Fruit fly (Drosophila melanogaster): Measurements from ENCODE around the gene hry.

hry gene

dm6 chr3L:8681896-8682550, 6.5 kb downstream of the hry start:
- TF ChIP-seq psq (optimal IDR thresholded peaks at IDR 0.05) = no peak
- no peak for TF ChIP-seq Dll (optimal IDR thresholded peaks at IDR 0.05)
- TF ChIP-seq pan (optimal IDR thresholded peaks at IDR 0.05) = no peak
- TF ChIP-seq CG8478 (optimal IDR thresholded peaks at IDR 0.05) = no peak
- TF ChIP-seq usp (GFP tag; optimal IDR thresholded peaks at IDR 0.05) = no peak
- no peak for TF ChIP-seq EcR (GFP tag; optimal IDR thresholded peaks at IDR 0.05)

dm6 chr3L:8682551-8683375, 7.2 kb downstream of the hry start:
- TF ChIP-seq EcR (GFP tag; optimal IDR thresholded peaks at IDR 0.05) (no peak), CG8478 (optimal IDR thresholded peaks at IDR 0.05) (no peak), usp (GFP tag; optimal IDR thresholded peaks at IDR 0.05) (no peak), pan (optimal IDR thresholded peaks at IDR 0.05) (no peak), psq (optimal IDR thresholded peaks at IDR 0.05) (no peak), Dll (optimal IDR thresholded peaks at IDR 0.05) (no peak)

dm6 chr3L:8683773-8684172, 8.2 kb downstream of the hry start:
- no peak for TF ChIP-seq Dll (optimal IDR thresholded peaks at IDR 0.05)

dm6 chr3L:8684419-8685081, 9.0 kb downstream of the hry start:
- TF ChIP-seq Dll (optimal IDR thresholded peaks at IDR 0.05) (no peak), psq (optimal IDR thresholded peaks at IDR 0.05) (no peak), pan (optimal IDR thresholded peaks at IDR 0.05) (no peak), usp (GFP tag; optimal IDR thresholded peaks at IDR 0.05) (no peak), CG8478 (optimal IDR thresholded peaks at IDR 0.05) (no peak), EcR (GFP tag; optimal IDR thresholded peaks at IDR 0.05) (no peak)

- TF ChIP-seq Dll (optimal IDR thresholded peaks at IDR 0.05) (no peak), psq (optimal IDR thresholded peaks at IDR 0.05) (no peak), EcR (GFP tag; optimal IDR thresholded peaks at IDR 0.05) (no peak), CG8478 (optimal IDR thresholded peaks at IDR 0.05) (no peak)
These were observed 11.1 kb downstream of the hry start for dm6 chr3L:8686646-8687045.

- TF ChIP-seq Dll (optimal IDR thresholded peaks at IDR 0.05) (no peak), pan (optimal IDR thresholded peaks at IDR 0.05) (peak; percentile 30)
These were observed 13.2 kb downstream of the hry start for dm6 chr3L:8688694-8689291.

- no peak for TF ChIP-seq CG8478 (optimal IDR thresholded peaks at IDR 0.05)
- TF ChIP-seq usp (GFP tag; optimal IDR thresholded peaks at IDR 0.05) = no peak
- no peak for TF ChIP-seq pan (optimal IDR thresholded peaks at IDR 0.05)
- TF ChIP-seq psq (optimal IDR thresholded peaks at IDR 0.05) = no peak
- no peak for TF ChIP-seq EcR (GFP tag; optimal IDR thresholded peaks at IDR 0.05)
- TF ChIP-seq Dll (optimal IDR thresholded peaks at IDR 0.05) = no peak
These were observed 14.1 kb downstream of the hry start for dm6 chr3L:8689675-8690074.

dm6 chr3L:8690630-8691029, 15.1 kb downstream of the hry start:
- TF ChIP-seq EcR (GFP tag; optimal IDR thresholded peaks at IDR 0.05) (no peak), CG8478 (optimal IDR thresholded peaks at IDR 0.05) (no peak), usp (GFP tag; optimal IDR thresholded peaks at IDR 0.05) (no peak), Dll (optimal IDR thresholded peaks at IDR 0.05) (no peak), psq (optimal IDR thresholded peaks at IDR 0.05) (no peak), pan (optimal IDR thresholded peaks at IDR 0.05) (no peak)

- TF ChIP-seq EcR (GFP tag; optimal IDR thresholded peaks at IDR 0.05) (no peak), psq (optimal IDR thresholded peaks at IDR 0.05) (no peak)
These were observed 16.6 kb downstream of the hry start for dm6 chr3L:8691891-8692874.

dm6 chr3L:8693558-8694502, 18.3 kb downstream of the hry start:
- TF ChIP-seq Dll (optimal IDR thresholded peaks at IDR 0.05) (no peak), pan (optimal IDR thresholded peaks at IDR 0.05) (no peak), psq (optimal IDR thresholded peaks at IDR 0.05) (no peak), EcR (GFP tag; optimal IDR thresholded peaks at IDR 0.05) (no peak), CG8478 (optimal IDR thresholded peaks at IDR 0.05) (no peak), usp (GFP tag; optimal IDR thresholded peaks at IDR 0.05) (no peak)

All from whole organism.